Worm (Caenorhabditis elegans) whole organism, young adult: Measurements from ENCODE around the gene C12D8.13.

ENCODE experiments used
- F49E8.2 ChIP-seq: sonication (generic microtip); optimal IDR thresholded peaks from 3 replicates; lab custom pipeline; 2017; ENCODE audit warnings: missing genetic modification characterization, mild to moderate bottlenecking, missing compliant biosample characterization, antibody characterized with exemption, moderate library complexity; ENCODE audit not compliant: insufficient read depth
- ceh-100 ChIP-seq: fragments of 200-800 bp; sonication (Bioruptor generic); IDR thresholded peaks from 2 replicates; pipeline ENCODE4 v1.3.6; 2022; ENCODE audit warnings: missing genetic modification reagents, missing genetic modification characterization, missing compliant biosample characterization
- dpl-1 ChIP-seq: fragments of 150-350 bp; optimal IDR thresholded peaks from 2 replicates; lab custom pipeline; 2014; ENCODE audit warnings: missing biosample characterization, missing genetic modification reagents, missing genetic modification characterization
- hmg-20 ChIP-seq: fragments of 200-800 bp; sonication (Bioruptor generic); IDR thresholded peaks from 2 replicates; pipeline ENCODE4 v1.3.6; 2022; ENCODE audit warnings: missing genetic modification reagents, missing genetic modification characterization, missing compliant biosample characterization
- hsf-1 ChIP-seq: fragments of 200-800 bp; sonication (Bioruptor generic); IDR thresholded peaks from 2 replicates; pipeline ENCODE4 v1.3.6; 2022; ENCODE audit warnings: missing genetic modification reagents, missing genetic modification characterization, missing compliant biosample characterization
- nhr-179 ChIP-seq: sonication (generic microtip); optimal IDR thresholded peaks from 2 replicates; lab custom pipeline; 2016; ENCODE audit warnings: mild to moderate bottlenecking, missing genetic modification characterization, missing compliant biosample characterization
- ztf-26 ChIP-seq: sonication (generic microtip); optimal IDR thresholded peaks from 2 replicates; lab custom pipeline; 2017; ENCODE audit warnings: missing genetic modification characterization, missing compliant biosample characterization

- no peak for TF ChIP-seq F49E8.2
- TF ChIP-seq dpl-1 (GFP tag; lab: Kevin White, UChicago): no peak
- TF ChIP-seq hmg-20: no peak
- no peak for TF ChIP-seq ceh-100 (GFP tag; lab: Robert Waterston, UW)
- no peak for TF ChIP-seq nhr-179
- TF ChIP-seq hsf-1: no peak
- no peak for TF ChIP-seq ztf-26
Measured at ce11 chrV:10247673-10248239, 27.3 kb upstream of the C12D8.13 start.
